Worm (Caenorhabditis elegans) whole organism, L1 larva: ENCODE measurements around the gene Y116F11B.14.
"Not testable (repeated sequence)": the region's sequence is repeated elsewhere in the genome, so short reads cannot be mapped to it uniquely, and the experiment has no call there.

ENCODE experiments used
- fkh-8 ChIP-seq: sonication (generic microtip); optimal IDR thresholded peaks from 2 replicates; lab custom pipeline; 2016; ENCODE audit warnings: mild to moderate bottlenecking, missing genetic modification characterization, missing compliant biosample characterization
- grh-1 ChIP-seq: fragments of 200-800 bp; sonication (Bioruptor generic); IDR thresholded peaks from 2 replicates; pipeline ENCODE4 v1.3.6; 2022; ENCODE audit warnings: missing genetic modification reagents, missing genetic modification characterization, missing compliant biosample characterization
- hlh-17 ChIP-seq: fragments of 200-800 bp; sonication (Bioruptor generic); optimal IDR thresholded peaks from 2 replicates; lab custom pipeline; 2018; ENCODE audit warnings: missing genetic modification characterization, mild to moderate bottlenecking, missing compliant biosample characterization, moderate library complexity, borderline replicate concordance
- mef-2 ChIP-seq: fragments of 150-350 bp; optimal IDR thresholded peaks from 2 replicates; lab custom pipeline; 2014; ENCODE audit warnings: missing biosample characterization, missing genetic modification characterization
- mep-1 ChIP-seq: fragments of 150-350 bp; optimal IDR thresholded peaks from 2 replicates; lab custom pipeline; 2014; ENCODE audit warnings: missing biosample characterization, missing genetic modification characterization
- ztf-4 ChIP-seq: fragments of 150-350 bp; optimal IDR thresholded peaks from 2 replicates; lab custom pipeline; 2014; ENCODE audit warnings: missing biosample characterization, missing genetic modification characterization

The Y116F11B.14 gene

DNA sequence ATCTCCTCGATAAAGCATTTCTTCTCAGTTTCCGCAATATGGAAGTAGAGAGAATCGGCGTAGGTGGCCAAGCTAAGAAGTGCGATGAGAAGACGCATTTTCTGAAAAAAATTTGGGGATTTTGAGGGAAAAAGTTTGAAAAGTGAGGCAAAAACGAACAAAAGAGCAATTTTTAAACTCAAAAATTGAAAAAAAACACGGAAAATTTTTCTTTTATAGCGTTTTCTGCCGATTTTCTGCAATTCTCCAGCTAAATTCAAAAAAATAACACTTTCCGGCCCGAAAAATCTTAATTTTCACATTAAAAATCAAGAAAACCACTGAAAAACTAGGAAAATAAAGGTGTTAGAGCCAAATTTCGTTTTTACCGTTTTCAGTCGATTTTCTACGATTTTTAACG is 49.7 kb downstream of the Y116F11B.14 start, which contains the start of gene tmed-4:
TSS of gene tmed-4 (minus strand) at position 101 of the 400 bp plus-strand sequence.
- TF ChIP-seq grh-1; fkh-8; mep-1 (tag; lab: Kevin White, UChicago): not testable (repeated sequence)
- TF ChIP-seq, all 84 proteins: peak for 0; not testable (repeated sequence) for 84

DNA sequence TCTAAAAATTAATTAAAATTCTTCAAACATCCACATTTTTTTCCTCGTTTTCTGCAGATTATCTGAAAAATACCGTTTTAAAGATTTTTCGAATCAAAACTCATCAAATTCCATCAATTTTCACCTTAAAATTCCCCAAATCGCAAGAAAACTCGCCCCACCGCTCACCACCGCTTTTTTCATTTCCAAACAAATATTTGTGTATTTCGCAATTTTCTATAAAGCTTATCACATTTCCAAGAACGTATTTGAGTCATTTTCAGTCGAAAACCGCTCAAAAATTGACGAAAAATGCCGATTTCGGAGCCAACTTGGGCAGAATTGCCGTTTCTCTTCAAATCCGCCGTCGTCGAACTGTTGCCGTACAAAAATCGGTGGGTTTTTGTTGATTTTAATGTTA is 50.5 kb downstream of the Y116F11B.14 start, which contains the start of gene Y60A3A.8:
TSS of gene Y60A3A.8 (plus strand) at position 258 of the 400 bp plus-strand sequence.
- not testable (repeated sequence) for TF ChIP-seq mef-2; hlh-17 (GFP tag; lab: Kevin White, UChicago); ztf-4 (tag; lab: Kevin White, UChicago)
